Fruit fly (Drosophila melanogaster): ENCODE data around the gene Gss2.

DNA sequence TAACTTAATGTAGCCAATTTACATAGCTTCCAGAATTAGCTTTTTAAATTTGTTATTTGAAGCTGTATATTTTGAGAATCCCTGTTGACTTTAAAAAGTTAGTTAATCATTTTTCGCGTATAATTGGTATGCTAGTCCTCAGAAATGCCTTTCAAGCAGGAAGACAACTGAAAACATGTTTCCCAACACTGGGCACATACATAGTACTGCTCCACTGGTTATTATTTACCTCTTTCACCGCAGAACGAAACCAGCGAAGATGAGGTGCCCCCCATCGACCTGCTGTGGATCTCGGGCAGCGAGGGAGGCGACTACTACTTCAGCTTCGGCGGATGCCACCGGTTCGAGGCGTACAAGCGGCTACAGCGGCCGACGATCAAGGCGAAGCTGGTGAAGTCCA is 41.7 kb upstream of the Gss2 start:
- TF ChIP-seq kni (GFP tag; optimal IDR thresholded peaks at IDR 0.05) (no peak), eyg (GFP tag; optimal IDR thresholded peaks at IDR 0.05) (no peak), Aef1 (GFP tag; IDR thresholded peaks at IDR 0.05) (no peak), CG34376 (GFP tag; optimal IDR thresholded peaks at IDR 0.05) (no peak), nau (GFP tag; optimal IDR thresholded peaks at IDR 0.05) (no peak), ttk (GFP tag; IDR thresholded peaks at IDR 0.05) (no peak), her (GFP tag; optimal IDR thresholded peaks at IDR 0.05) (no peak)
